Fruit fly (Drosophila melanogaster) whole organism, embryonic: ENCODE data around the gene Cpr31A.

ENCODE experiments used
- Atf-2 ChIP-seq: fragments of 200-800 bp; sonication (Bioruptor generic); optimal IDR thresholded peaks from 2 replicates; lab custom pipeline; 2016; ENCODE audit warnings: missing biosample characterization, missing genetic modification characterization
- C15 ChIP-seq: fragments of 200-800 bp; sonication (Bioruptor generic); IDR thresholded peaks from 3 replicates; pipeline ENCODE4 v1.3.6; 2022; ENCODE audit warnings: missing biosample characterization, missing genetic modification characterization
- CG10147 ChIP-seq: fragments of 200-800 bp; sonication (Bioruptor generic); optimal IDR thresholded peaks from 2 replicates; lab custom pipeline; 2019; ENCODE audit warnings: missing biosample characterization, mild to moderate bottlenecking, missing genetic modification characterization, moderate library complexity
- CG10267 ChIP-seq: fragments of 200-800 bp; sonication (Bioruptor generic); optimal IDR thresholded peaks from 2 replicates; lab custom pipeline; 2018; ENCODE audit warnings: missing biosample characterization, mild to moderate bottlenecking, missing genetic modification characterization, moderate library complexity
- CG13424 ChIP-seq: fragments of 200-800 bp; sonication (Bioruptor generic); optimal IDR thresholded peaks from 2 replicates; lab custom pipeline; 2019; ENCODE audit warnings: missing biosample characterization, mild to moderate bottlenecking, missing genetic modification characterization, moderate library complexity
- CG14860 ChIP-seq: fragments of 200-800 bp; sonication (Bioruptor generic); IDR thresholded peaks from 3 replicates; pipeline ENCODE4 v1.3.6; 2022; ENCODE audit warnings: missing biosample characterization, missing genetic modification characterization; ENCODE audit not compliant: partially characterized antibody
- CG16813 ChIP-seq: fragments of 200-800 bp; sonication (Bioruptor generic); IDR thresholded peaks from 3 replicates; pipeline ENCODE4 v1.3.6; 2022; ENCODE audit warnings: missing biosample characterization, missing genetic modification characterization; ENCODE audit not compliant: partially characterized antibody
- CG3281 ChIP-seq: fragments of 200-800 bp; sonication (Bioruptor generic); optimal IDR thresholded peaks from 3 replicates; lab custom pipeline; 2017; ENCODE audit warnings: missing biosample characterization, mild to moderate bottlenecking, missing genetic modification characterization
- CG33557 ChIP-seq: fragments of 200-800 bp; sonication (Bioruptor generic); optimal IDR thresholded peaks from 2 replicates; lab custom pipeline; 2019; ENCODE audit warnings: missing biosample characterization, mild to moderate bottlenecking, missing genetic modification characterization, moderate library complexity
- CG43689 ChIP-seq: fragments of 200-800 bp; sonication (Bioruptor generic); IDR thresholded peaks from 2 replicates; pipeline ENCODE4 v1.3.6; 2022; ENCODE audit warnings: missing biosample characterization, missing genetic modification characterization
- CG4424 ChIP-seq: fragments of 200-800 bp; sonication (Bioruptor generic); optimal IDR thresholded peaks from 3 replicates; lab custom pipeline; 2016; ENCODE audit warnings: missing biosample characterization, missing genetic modification characterization
- CG4820 ChIP-seq: fragments of 200-800 bp; sonication (Bioruptor generic); optimal IDR thresholded peaks from 3 replicates; lab custom pipeline; 2016; ENCODE audit warnings: missing biosample characterization, missing genetic modification characterization
- CG6175 ChIP-seq: fragments of 200-800 bp; sonication (Bioruptor generic); IDR thresholded peaks from 3 replicates; pipeline ENCODE4 v1.3.6; 2022; ENCODE audit warnings: missing biosample characterization, missing genetic modification characterization
- CG6791 ChIP-seq: fragments of 200-800 bp; sonication (Bioruptor generic); IDR thresholded peaks from 3 replicates; pipeline ENCODE4 v1.3.6; 2022; ENCODE audit warnings: missing biosample characterization, missing genetic modification characterization; ENCODE audit not compliant: partially characterized antibody
- CG7839 ChIP-seq: fragments of 200-800 bp; sonication (Bioruptor generic); optimal IDR thresholded peaks from 3 replicates; lab custom pipeline; 2018; ENCODE audit warnings: missing biosample characterization, mild to moderate bottlenecking, missing genetic modification characterization, moderate library complexity
- CG8924 ChIP-seq: fragments of 200-800 bp; optimal IDR thresholded peaks from 3 replicates; lab custom pipeline; 2019; ENCODE audit warnings: missing biosample characterization, mild to moderate bottlenecking, missing genetic modification characterization, moderate library complexity
- Deaf1 ChIP-seq: fragments of 200-800 bp; optimal IDR thresholded peaks from 3 replicates; lab custom pipeline; 2019; ENCODE audit warnings: missing biosample characterization, mild to moderate bottlenecking, missing genetic modification characterization, moderate library complexity
- E2f2 ChIP-seq: fragments of 200-800 bp; sonication (Bioruptor generic); IDR thresholded peaks from 2 replicates; pipeline ENCODE4 v1.3.6; 2022; ENCODE audit warnings: missing biosample characterization, missing genetic modification characterization
- HLH4C ChIP-seq: fragments of 200-800 bp; sonication (Bioruptor generic); IDR thresholded peaks from 3 replicates; pipeline ENCODE4 v1.3.6; 2022; ENCODE audit warnings: missing biosample characterization, missing genetic modification characterization; ENCODE audit not compliant: partially characterized antibody
- Hand ChIP-seq: fragments of 200-800 bp; sonication (Bioruptor generic); optimal IDR thresholded peaks from 2 replicates; lab custom pipeline; 2017; ENCODE audit warnings: mild to moderate bottlenecking, missing biosample characterization, missing genetic modification reagents, missing genetic modification characterization
- Hmr ChIP-seq: fragments of 200-800 bp; sonication (Bioruptor generic); optimal IDR thresholded peaks from 3 replicates; lab custom pipeline; 2017; ENCODE audit warnings: mild to moderate bottlenecking, missing biosample characterization, missing genetic modification reagents, missing genetic modification characterization
- Hr51 ChIP-seq, 2 experiments: fragments of 200-800 bp; sonication (Bioruptor generic); optimal IDR thresholded peaks; 2 replicates in 1 of 2; 3 replicates in 1 of 2; lab custom pipeline; 2016 to 2018; ENCODE audit warnings: missing biosample characterization in 2 of 2, missing genetic modification characterization in 2 of 2, mild to moderate bottlenecking in 1 of 2, moderate library complexity in 1 of 2
- Mrtf ChIP-seq: fragments of 200-800 bp; sonication (Bioruptor generic); IDR thresholded peaks from 3 replicates; pipeline ENCODE4 v1.3.6; 2022; ENCODE audit warnings: missing biosample characterization, missing genetic modification characterization
- NC2β ChIP-seq: fragments of 200-800 bp; sonication (Bioruptor generic); optimal IDR thresholded peaks from 2 replicates; lab custom pipeline; 2016; ENCODE audit warnings: missing biosample characterization, missing genetic modification characterization
- Opbp ChIP-seq: fragments of 200-800 bp; sonication (Bioruptor generic); IDR thresholded peaks from 3 replicates; pipeline ENCODE4 v1.3.6; 2022; ENCODE audit warnings: missing biosample characterization, missing genetic modification characterization; ENCODE audit not compliant: partially characterized antibody
- Rfx ChIP-seq: fragments of 200-800 bp; sonication (Bioruptor generic); IDR thresholded peaks from 2 replicates; pipeline ENCODE4 v1.3.6; 2022; ENCODE audit warnings: missing biosample characterization, missing genetic modification characterization
- Six4 ChIP-seq: fragments of 200-800 bp; sonication (Bioruptor generic); optimal IDR thresholded peaks from 2 replicates; lab custom pipeline; 2016; ENCODE audit warnings: missing biosample characterization, missing genetic modification characterization
- Spps ChIP-seq: fragments of 200-800 bp; sonication (Bioruptor generic); optimal IDR thresholded peaks from 2 replicates; lab custom pipeline; 2018; ENCODE audit warnings: missing biosample characterization, mild to moderate bottlenecking, missing genetic modification characterization
- Trl ChIP-seq, 3 experiments: fragments of >200 bp in 2 of 3; fragments of 200-800 bp in 1 of 3; sonication (Bioruptor generic) in 1 of 3; optimal IDR thresholded peaks; 2 replicates in 1 of 3; 3 replicates in 2 of 3; lab custom pipeline; 2016 to 2017; ENCODE audit warnings: missing biosample characterization in 1 of 3, missing genetic modification characterization in 1 of 3
- YL-1 ChIP-seq: fragments of 200-800 bp; sonication (Bioruptor generic); optimal IDR thresholded peaks from 3 replicates; lab custom pipeline; 2017; ENCODE audit warnings: missing biosample characterization, mild to moderate bottlenecking, missing genetic modification characterization
- ase ChIP-seq: fragments of 200-800 bp; sonication (Bioruptor generic); IDR thresholded peaks from 3 replicates; pipeline ENCODE4 v1.3.6; 2022; ENCODE audit warnings: missing biosample characterization, missing genetic modification characterization
- bbx ChIP-seq: fragments of 200-800 bp; sonication (Bioruptor generic); IDR thresholded peaks from 2 replicates; pipeline ENCODE4 v1.3.6; 2022; ENCODE audit warnings: missing biosample characterization, missing genetic modification characterization; ENCODE audit not compliant: partially characterized antibody
- chinmo ChIP-seq: fragments of 200-800 bp; sonication (Bioruptor generic); IDR thresholded peaks from 4 replicates; pipeline ENCODE4 v1.3.6; 2022; ENCODE audit warnings: missing biosample characterization, missing genetic modification characterization; ENCODE audit not compliant: partially characterized antibody
- chm ChIP-seq: fragments of 200-800 bp; sonication (Bioruptor generic); IDR thresholded peaks from 2 replicates; pipeline ENCODE4 v1.3.6; 2022; ENCODE audit warnings: missing biosample characterization, missing genetic modification characterization
- corto ChIP-seq: fragments of 200-800 bp; sonication (Bioruptor generic); optimal IDR thresholded peaks from 2 replicates; lab custom pipeline; 2016; ENCODE audit warnings: missing biosample characterization, mild to moderate bottlenecking, missing genetic modification characterization, moderate library complexity
- ewg ChIP-seq: fragments of 200-800 bp; sonication (Bioruptor generic); optimal IDR thresholded peaks from 3 replicates; lab custom pipeline; 2017; ENCODE audit warnings: mild to moderate bottlenecking, missing biosample characterization, missing genetic modification reagents, missing genetic modification characterization
- gsb-n ChIP-seq: fragments of 200-800 bp; sonication (Bioruptor generic); optimal IDR thresholded peaks from 3 replicates; lab custom pipeline; 2018; ENCODE audit warnings: missing biosample characterization, mild to moderate bottlenecking, missing genetic modification characterization
- jumu ChIP-seq: fragments of 200-800 bp; sonication (Bioruptor generic); optimal IDR thresholded peaks from 3 replicates; lab custom pipeline; 2016; ENCODE audit warnings: missing biosample characterization, missing genetic modification characterization
- kah ChIP-seq: fragments of 200-800 bp; sonication (Bioruptor generic); optimal IDR thresholded peaks from 2 replicates; lab custom pipeline; 2018; ENCODE audit warnings: missing biosample characterization, mild to moderate bottlenecking, missing genetic modification characterization
- klu ChIP-seq: fragments of 200-800 bp; sonication (Bioruptor generic); IDR thresholded peaks from 2 replicates; pipeline ENCODE4 v1.3.6; 2022; ENCODE audit warnings: missing biosample characterization, missing genetic modification characterization
- lov ChIP-seq, 2 experiments: fragments of 200-800 bp in 1 of 2; fragments of >200 bp in 1 of 2; sonication (Bioruptor generic) in 1 of 2; IDR thresholded peaks in 1 of 2; optimal IDR thresholded peaks in 1 of 2; 2 replicates in 1 of 2; 3 replicates in 1 of 2; pipeline versions ENCODE4 v1.3.6 to Lab custom; 2017 to 2022; ENCODE audit warnings: missing biosample characterization in 1 of 2, missing genetic modification characterization in 1 of 2
- mld ChIP-seq: fragments of 200-800 bp; sonication (Bioruptor generic); IDR thresholded peaks from 3 replicates; pipeline ENCODE4 v1.3.6; 2022; ENCODE audit warnings: missing biosample characterization, missing genetic modification characterization; ENCODE audit not compliant: partially characterized antibody
- pita ChIP-seq: fragments of 200-800 bp; sonication (Bioruptor generic); optimal IDR thresholded peaks from 2 replicates; lab custom pipeline; 2017; ENCODE audit warnings: missing biosample characterization, mild to moderate bottlenecking, missing genetic modification characterization
- sens-2 ChIP-seq: fragments of 200-800 bp; sonication (Bioruptor generic); IDR thresholded peaks from 2 replicates; pipeline ENCODE4 v1.3.6; 2022; ENCODE audit warnings: missing biosample characterization, missing genetic modification characterization
- tgo ChIP-seq: fragments of 200-800 bp; sonication (Bioruptor generic); IDR thresholded peaks from 3 replicates; pipeline ENCODE4 v1.3.6; 2022; ENCODE audit warnings: missing biosample characterization, missing genetic modification characterization
- tup ChIP-seq: fragments of 200-800 bp; sonication (Bioruptor generic); optimal IDR thresholded peaks from 2 replicates; lab custom pipeline; 2016; ENCODE audit warnings: missing biosample characterization, mild to moderate bottlenecking, missing genetic modification characterization, moderate library complexity
- usp ChIP-seq: fragments of >200 bp; optimal IDR thresholded peaks from 2 replicates; lab custom pipeline; 2017; ENCODE audit warnings: missing biosample characterization, missing genetic modification characterization
- vfl ChIP-seq: fragments of 200-800 bp; sonication (Bioruptor generic); optimal IDR thresholded peaks from 2 replicates; lab custom pipeline; 2016; ENCODE audit warnings: missing biosample characterization, missing genetic modification characterization
- zen2 ChIP-seq: fragments of 200-800 bp; sonication (Bioruptor generic); IDR thresholded peaks from 3 replicates; pipeline ENCODE4 v1.3.6; 2022; ENCODE audit warnings: missing biosample characterization, missing genetic modification characterization; ENCODE audit not compliant: partially characterized antibody

Cpr31A gene

dm6 chr2L:10033410-10033809 lies 20.6 kb upstream of the Cpr31A start (continued):
- no peak for TF ChIP-seq Trl (optimal IDR thresholded peaks at IDR 0.05; lab: Kevin White, UChicago)
- TF ChIP-seq Trl (GFP tag; optimal IDR thresholded peaks at IDR 0.05; lab: Kevin White, UChicago) = no peak
- TF ChIP-seq CG6175 (GFP tag; lab: Robert Waterston, UW) = no peak
- TF ChIP-seq tgo (GFP tag; lab: Robert Waterston, UW) = no peak
- TF ChIP-seq CG13424 (tag; lab: Kevin White, UChicago) = no peak
- TF ChIP-seq CG14860 = peak; percentile 84
- TF ChIP-seq CG4820 = no peak
- TF ChIP-seq sens-2 (GFP tag; lab: Robert Waterston, UW) = no peak
- TF ChIP-seq chm (GFP tag; lab: Robert Waterston, UW) = no peak
- TF ChIP-seq CG4424 (GFP tag; lab: Kevin White, UChicago) = no peak
- no peak for TF ChIP-seq Deaf1
- no peak for TF ChIP-seq CG3281 (GFP tag; lab: Kevin White, UChicago)
- TF ChIP-seq ewg (GFP tag; lab: Kevin White, UChicago) = no peak
- no peak for TF ChIP-seq CG8924 (tag; lab: Kevin White, UChicago)
- no peak for TF ChIP-seq Six4 (GFP tag; lab: Kevin White, UChicago)
- no peak for TF ChIP-seq Mrtf (GFP tag; lab: Robert Waterston, UW)
- TF ChIP-seq lov (optimal IDR thresholded peaks at IDR 0.05; lab: Kevin White, UChicago) = no peak
- no peak for TF ChIP-seq lov (GFP tag; IDR thresholded peaks at IDR 0.05; lab: Robert Waterston, UW)
- no peak for TF ChIP-seq usp (GFP tag; lab: Kevin White, UChicago)
- peak; percentile 75 for TF ChIP-seq bbx (GFP tag; lab: Robert Waterston, UW)
- peak; percentile 78 for TF ChIP-seq CG6791 (GFP tag; lab: Robert Waterston, UW)
- TF ChIP-seq Hmr (GFP tag; lab: Kevin White, UChicago) = no peak
- no peak for TF ChIP-seq CG7839 (tag; lab: Kevin White, UChicago)
- no peak for TF ChIP-seq Hr51 (GFP tag; optimal IDR thresholded peaks at IDR 0.05; lab: Kevin White, UChicago)
- 0 out of 4 replicates have a peak, but pooled peaks have one; percentile 31 for TF ChIP-seq chinmo (GFP tag; lab: Robert Waterston, UW)
- no peak for TF ChIP-seq Rfx (GFP tag; lab: Robert Waterston, UW)
- TF ChIP-seq ase = no peak
- TF ChIP-seq CG10147 = no peak
- no peak for TF ChIP-seq CG43689
- no peak for TF ChIP-seq tup (GFP tag; lab: Kevin White, UChicago)
- TF ChIP-seq kah (GFP tag; lab: Kevin White, UChicago) = no peak
- TF ChIP-seq Opbp = peak; percentile 52; the same call in 1 of the 3 replicates
- TF ChIP-seq C15 (GFP tag; lab: Robert Waterston, UW) = no peak
- no peak for TF ChIP-seq pita (GFP tag; lab: Kevin White, UChicago)
- no peak for TF ChIP-seq YL-1 (GFP tag; lab: Kevin White, UChicago)
- peak; percentile 78 for TF ChIP-seq CG16813 (GFP tag; lab: Robert Waterston, UW)
- no peak for TF ChIP-seq corto (GFP tag; lab: Kevin White, UChicago)
- TF ChIP-seq vfl = no peak
- no peak for TF ChIP-seq klu (GFP tag; lab: Robert Waterston, UW)
- peak; percentile 95 for TF ChIP-seq HLH4C (GFP tag; lab: Robert Waterston, UW)
- peak; percentile 89 for TF ChIP-seq mld (GFP tag; lab: Robert Waterston, UW)
- no peak for TF ChIP-seq CG33557 (GFP tag; lab: Kevin White, UChicago)
- TF ChIP-seq Spps (tag; lab: Kevin White, UChicago) = no peak
- TF ChIP-seq Atf-2 = no peak
- no peak for TF ChIP-seq gsb-n
- TF ChIP-seq Hand (GFP tag; lab: Kevin White, UChicago) = no peak
- TF ChIP-seq CG10267 (tag; lab: Kevin White, UChicago) = no peak
- peak; percentile 40; the same call in 1 of the 3 replicates for TF ChIP-seq zen2 (GFP tag; lab: Robert Waterston, UW)
- no peak for TF ChIP-seq E2f2 (GFP tag; lab: Robert Waterston, UW)
- TF ChIP-seq NC2β = no peak
- TF ChIP-seq jumu (GFP tag; lab: Kevin White, UChicago) = no peak
